Worm (Caenorhabditis elegans) whole organism, mixed stage, embryonic: Measurements from ENCODE around the gene F10E9.11.

Source experiments
- bed-3 ChIP-seq: fragments of 200-800 bp; sonication (Bioruptor generic); optimal IDR thresholded peaks from 3 replicates; lab custom pipeline; 2018; ENCODE audit warnings: mild to moderate bottlenecking, missing genetic modification characterization, moderate library complexity, missing compliant biosample characterization
- ceh-43 ChIP-seq: fragments of 200-800 bp; sonication (Bioruptor generic); optimal IDR thresholded peaks from 2 replicates; lab custom pipeline; 2018; ENCODE audit warnings: mild to moderate bottlenecking, missing genetic modification characterization, moderate library complexity, missing compliant biosample characterization
- ceh-83 ChIP-seq: fragments of 200-800 bp; sonication (Bioruptor generic); optimal IDR thresholded peaks from 2 replicates; lab custom pipeline; 2018; ENCODE audit warnings: mild to moderate bottlenecking, missing genetic modification characterization, missing compliant biosample characterization
- ces-1 ChIP-seq: fragments of 150-350 bp; optimal IDR thresholded peaks from 2 replicates; lab custom pipeline; 2014; ENCODE audit warnings: missing biosample characterization, missing genetic modification reagents, missing genetic modification characterization
- cnd-1 ChIP-seq: fragments of 200-800 bp; sonication (Bioruptor generic); optimal IDR thresholded peaks from 2 replicates; lab custom pipeline; 2018; ENCODE audit warnings: mild to moderate bottlenecking, missing genetic modification characterization, missing compliant biosample characterization
- drap-1 ChIP-seq: fragments of 200-800 bp; sonication (Bioruptor generic); optimal IDR thresholded peaks from 3 replicates; lab custom pipeline; 2018; ENCODE audit warnings: mild to moderate bottlenecking, missing genetic modification characterization, missing compliant biosample characterization
- elt-1 ChIP-seq: sonication (generic microtip); optimal IDR thresholded peaks from 2 replicates; lab custom pipeline; 2017; ENCODE audit warnings: missing genetic modification characterization, mild to moderate bottlenecking, missing compliant biosample characterization, antibody characterized with exemption, moderate library complexity, borderline replicate concordance; ENCODE audit not compliant: insufficient read depth
- ham-2 ChIP-seq: fragments of 200-800 bp; sonication (Bioruptor generic); optimal IDR thresholded peaks from 2 replicates; lab custom pipeline; 2018; ENCODE audit warnings: mild to moderate bottlenecking, missing genetic modification characterization, missing compliant biosample characterization
- hlh-1 ChIP-seq: fragments of 150-350 bp; optimal IDR thresholded peaks from 2 replicates; lab custom pipeline; 2014; ENCODE audit warnings: missing biosample characterization, missing genetic modification reagents, missing genetic modification characterization
- lin-13 ChIP-seq: fragments of 150-350 bp; optimal IDR thresholded peaks from 2 replicates; lab custom pipeline; 2014; ENCODE audit warnings: missing biosample characterization, missing genetic modification characterization
- lsy-2 ChIP-seq: fragments of 150-350 bp; optimal IDR thresholded peaks from 2 replicates; lab custom pipeline; 2014; ENCODE audit warnings: missing biosample characterization, missing genetic modification characterization
- mab-5 ChIP-seq: fragments of 150-350 bp; optimal IDR thresholded peaks from 2 replicates; lab custom pipeline; 2014; ENCODE audit warnings: missing biosample characterization, missing genetic modification characterization
- mep-1 ChIP-seq: fragments of 150-350 bp; optimal IDR thresholded peaks from 2 replicates; lab custom pipeline; 2017; ENCODE audit warnings: missing biosample characterization, missing genetic modification reagents, missing genetic modification characterization, inconsistent platforms
- mls-2 ChIP-seq: sonication (generic microtip); optimal IDR thresholded peaks from 2 replicates; lab custom pipeline; 2016; ENCODE audit warnings: mild to moderate bottlenecking, missing genetic modification characterization, moderate library complexity, missing compliant biosample characterization
- nhr-12 ChIP-seq: fragments of 150-350 bp; optimal IDR thresholded peaks from 2 replicates; lab custom pipeline; 2014; ENCODE audit warnings: missing biosample characterization, missing genetic modification characterization
- nhr-2 ChIP-seq: fragments of 150-350 bp; optimal IDR thresholded peaks from 2 replicates; lab custom pipeline; 2014; ENCODE audit warnings: missing biosample characterization, missing genetic modification characterization
- nhr-76 ChIP-seq: sonication (generic microtip); optimal IDR thresholded peaks from 2 replicates; lab custom pipeline; 2017; ENCODE audit warnings: missing biosample characterization, missing genetic modification characterization
- pha-4 ChIP-seq: fragments of 150-350 bp; optimal IDR thresholded peaks from 2 replicates; lab custom pipeline; 2018; ENCODE audit warnings: missing biosample characterization, missing genetic modification reagents, missing genetic modification characterization
- sem-2 ChIP-seq: fragments of 200-800 bp; sonication (Bioruptor generic); optimal IDR thresholded peaks from 2 replicates; lab custom pipeline; 2018; ENCODE audit warnings: mild to moderate bottlenecking, missing genetic modification characterization, missing compliant biosample characterization
- snpc-4 ChIP-seq: fragments of 150-350 bp; optimal IDR thresholded peaks from 2 replicates; lab custom pipeline; 2014; ENCODE audit warnings: missing biosample characterization, missing genetic modification characterization
- sptf-1 ChIP-seq: sonication (generic microtip); optimal IDR thresholded peaks from 2 replicates; lab custom pipeline; 2017; ENCODE audit warnings: mild to moderate bottlenecking, missing genetic modification characterization, moderate library complexity, missing compliant biosample characterization
- tbx-8 ChIP-seq: fragments of 200-800 bp; sonication (Bioruptor generic); optimal IDR thresholded peaks from 2 replicates; lab custom pipeline; 2018; ENCODE audit warnings: mild to moderate bottlenecking, missing genetic modification characterization, moderate library complexity, missing compliant biosample characterization
- unc-120 ChIP-seq: sonication (generic microtip); optimal IDR thresholded peaks from 2 replicates; lab custom pipeline; 2017; ENCODE audit warnings: missing genetic modification characterization, missing compliant biosample characterization; ENCODE audit not compliant: poor library complexity, severe bottlenecking
- unc-62 ChIP-seq: fragments of 150-350 bp; optimal IDR thresholded peaks from 2 replicates; lab custom pipeline; 2014; ENCODE audit warnings: missing biosample characterization, missing genetic modification reagents, missing genetic modification characterization
- zip-8 ChIP-seq: fragments of 150-350 bp; optimal IDR thresholded peaks from 2 replicates; lab custom pipeline; 2014; ENCODE audit warnings: missing biosample characterization, missing genetic modification characterization
- ztf-11 ChIP-seq: fragments of 150-350 bp; optimal IDR thresholded peaks from 2 replicates; lab custom pipeline; 2014; ENCODE audit warnings: missing biosample characterization, missing genetic modification characterization

Gene F10E9.11

ce11 chrIII:8283525-8283924, 35.5 kb downstream of the F10E9.11 start:
- TF ChIP-seq nhr-12 (tag; lab: Kevin White, UChicago) = no peak
- TF ChIP-seq ztf-11 = no peak
- no peak for TF ChIP-seq drap-1 (GFP tag; lab: Kevin White, UChicago)
- peak; percentile 5 for TF ChIP-seq hlh-1 (tag; lab: Kevin White, UChicago)
- TF ChIP-seq lin-13 (tag; lab: Kevin White, UChicago) = no peak
- TF ChIP-seq ceh-83 (GFP tag; lab: Kevin White, UChicago) = no peak
- TF ChIP-seq zip-8 (tag; lab: Kevin White, UChicago) = peak; percentile 35
- peak; percentile 21 for TF ChIP-seq nhr-2 (tag; lab: Kevin White, UChicago)
- TF ChIP-seq pha-4 (tag; lab: Kevin White, UChicago) = no peak
- TF ChIP-seq snpc-4 (tag; lab: Kevin White, UChicago) = no peak
- no peak for TF ChIP-seq nhr-76 (tag; lab: Kevin White, UChicago)
- no peak for TF ChIP-seq cnd-1 (tag; lab: Kevin White, UChicago)
- no peak for TF ChIP-seq mep-1 (tag; lab: Kevin White, UChicago)
- TF ChIP-seq ces-1 = no peak
- TF ChIP-seq ceh-43 = no peak
- TF ChIP-seq, all 35 proteins: peak for 3

- TF ChIP-seq pha-4 (tag; lab: Kevin White, UChicago) (no peak), nhr-2 (tag; lab: Kevin White, UChicago) (peak; percentile 4), ceh-83 (GFP tag; lab: Kevin White, UChicago) (no peak), sptf-1 (tag; lab: Kevin White, UChicago) (no peak)
Observed at ce11 chrIII:8281310-8281709, 37.8 kb downstream of the F10E9.11 start.

ce11 chrIII:8280352-8280751, 38.7 kb downstream of the F10E9.11 start:
- TF ChIP-seq ces-1 = no peak
- no peak for TF ChIP-seq pha-4 (tag; lab: Kevin White, UChicago)
- no peak for TF ChIP-seq cnd-1 (tag; lab: Kevin White, UChicago)
- no peak for TF ChIP-seq mls-2 (tag; lab: Kevin White, UChicago)
- no peak for TF ChIP-seq sem-2 (GFP tag; lab: Kevin White, UChicago)
- TF ChIP-seq mab-5 (tag; lab: Kevin White, UChicago) = no peak
- TF ChIP-seq drap-1 (GFP tag; lab: Kevin White, UChicago) = no peak
- TF ChIP-seq ceh-83 (GFP tag; lab: Kevin White, UChicago) = no peak
- no peak for TF ChIP-seq sptf-1 (tag; lab: Kevin White, UChicago)

- TF ChIP-seq nhr-2 (tag; lab: Kevin White, UChicago) (peak; percentile 75), elt-1 (tag; lab: Kevin White, UChicago) (peak; percentile 96), ces-1 (peak; percentile 74), mls-2 (tag; lab: Kevin White, UChicago) (no peak), tbx-8 (GFP tag; lab: Kevin White, UChicago) (no peak)
- TF ChIP-seq, all 35 proteins: peak for 3
Observed at ce11 chrIII:8279567-8279966, 39.5 kb downstream of the F10E9.11 start.

ce11 chrIII:8278801-8279200, 40.3 kb downstream of the F10E9.11 start, which contains the start of gene mig-10:
mig-10 (plus strand) TSS chrIII:8279101.
- TF ChIP-seq ces-1 (no peak), drap-1 (GFP tag; lab: Kevin White, UChicago) (no peak), pha-4 (tag; lab: Kevin White, UChicago) (no peak), mep-1 (tag; lab: Kevin White, UChicago) (no peak), snpc-4 (tag; lab: Kevin White, UChicago) (no peak)

- TF ChIP-seq zip-8 (tag; lab: Kevin White, UChicago) (no peak), unc-62 (GFP tag; lab: Kevin White, UChicago) (no peak), unc-120 (tag; lab: Kevin White, UChicago) (no peak), drap-1 (GFP tag; lab: Kevin White, UChicago) (no peak), ham-2 (GFP tag; lab: Kevin White, UChicago) (no peak), cnd-1 (tag; lab: Kevin White, UChicago) (no peak), bed-3 (no peak), lsy-2 (tag; lab: Kevin White, UChicago) (no peak), sptf-1 (tag; lab: Kevin White, UChicago) (no peak)
Observed at ce11 chrIII:8275871-8276270, 43.2 kb downstream of the F10E9.11 start, which contains the start of gene clec-160. clec-160 (minus strand) TSS chrIII:8275971.
